Fruit fly (Drosophila melanogaster): Measurements from ENCODE around the gene CG8353.

The CG8353 gene

DNA sequence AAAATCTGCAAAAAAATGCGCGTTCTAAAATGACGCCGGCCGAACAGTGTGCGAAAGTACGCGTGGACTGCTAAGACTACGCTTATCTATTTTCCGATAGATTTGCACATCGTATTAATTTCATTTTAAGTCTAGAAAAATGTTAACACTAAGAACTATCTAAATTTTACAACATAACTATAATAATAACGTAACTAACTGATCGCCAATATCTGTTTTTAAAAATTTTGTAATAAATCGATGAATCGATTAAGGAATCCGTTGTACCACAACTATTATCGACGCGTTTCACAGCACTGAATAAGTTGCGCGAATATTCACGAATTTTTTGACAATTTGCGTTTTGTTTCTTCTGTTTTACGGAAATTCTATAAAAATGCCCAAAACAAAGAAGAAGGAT is 2.8 kb upstream of the CG8353 start, which contains the start of gene Ssb-c31a:
Gene Ssb-c31a, plus strand, starts transcription at position 278 of the 400 bp plus-strand sequence.
- TF ChIP-seq CG4496 (GFP tag; IDR thresholded peaks at IDR 0.05) (0 out of 3 replicates have a peak, but pooled peaks have one; percentile 3), Pif1B (GFP tag; optimal IDR thresholded peaks at IDR 0.05) (peak; percentile 30), CG14655 (GFP tag; optimal IDR thresholded peaks at IDR 0.05) (peak; percentile 14), CG17806 (tag; optimal IDR thresholded peaks at IDR 0.05) (peak; percentile 9), CG9948 (tag; optimal IDR thresholded peaks at IDR 0.05) (no peak), CG32121 (GFP tag; IDR thresholded peaks at IDR 0.05) (no peak; the same call in 1 of the 2 replicates), gl (tag; optimal IDR thresholded peaks at IDR 0.05) (no peak), CG8159 (tag; optimal IDR thresholded peaks at IDR 0.05) (peak; percentile 43), Pif1A (GFP tag; optimal IDR thresholded peaks at IDR 0.05) (peak; percentile 48), EcR (GFP tag; optimal IDR thresholded peaks at IDR 0.05) (peak; percentile 14), CG15710 (tag; optimal IDR thresholded peaks at IDR 0.05) (peak; percentile 28), Snoo (tag; optimal IDR thresholded peaks at IDR 0.05) (no peak), CG34367 (tag; optimal IDR thresholded peaks at IDR 0.05) (no peak)

- TF ChIP-seq CG8301 (tag; optimal IDR thresholded peaks at IDR 0.05) (peak; percentile 99), Pif1A (GFP tag; optimal IDR thresholded peaks at IDR 0.05) (peak; percentile 99), CG4496 (GFP tag; IDR thresholded peaks at IDR 0.05) (peak; percentile 100), CG8159 (tag; optimal IDR thresholded peaks at IDR 0.05) (peak; percentile 99), rn (GFP tag; IDR thresholded peaks at IDR 0.05) (peak; percentile 99), gl (tag; optimal IDR thresholded peaks at IDR 0.05) (peak; percentile 98), CG17806 (tag; optimal IDR thresholded peaks at IDR 0.05) (peak; percentile 99), EcR (GFP tag; optimal IDR thresholded peaks at IDR 0.05) (peak; percentile 89), CG10348 (GFP tag; IDR thresholded peaks at IDR 0.05) (peak; percentile 96), D1 (tag; optimal IDR thresholded peaks at IDR 0.05) (no peak), Pif1B (GFP tag; optimal IDR thresholded peaks at IDR 0.05) (peak; percentile 99), CG32121 (GFP tag; IDR thresholded peaks at IDR 0.05) (peak; percentile 99), CG13204 (GFP tag; optimal IDR thresholded peaks at IDR 0.05) (no peak), CG14655 (GFP tag; optimal IDR thresholded peaks at IDR 0.05) (peak; percentile 99), CG34367 (tag; optimal IDR thresholded peaks at IDR 0.05) (peak; percentile 98), CG12605 (GFP tag; IDR thresholded peaks at IDR 0.05) (peak; percentile 98), Ets98B (GFP tag; IDR thresholded peaks at IDR 0.05) (peak; percentile 99), fd96Ca (GFP tag; IDR thresholded peaks at IDR 0.05) (peak; percentile 100), Snoo (tag; optimal IDR thresholded peaks at IDR 0.05) (peak; percentile 99), CG15710 (tag; optimal IDR thresholded peaks at IDR 0.05) (peak; percentile 99), CG9948 (tag; optimal IDR thresholded peaks at IDR 0.05) (peak; percentile 98)
These were observed 1.1 kb upstream of the CG8353 start, which contains the start of the genes CG8372 and CG8360 for dm6 chr2L:8212666-8213270. Gene CG8372, minus strand, starts transcription at chr2L:8212902. Gene CG8360, plus strand, starts transcription at chr2L:8212959.

DNA sequence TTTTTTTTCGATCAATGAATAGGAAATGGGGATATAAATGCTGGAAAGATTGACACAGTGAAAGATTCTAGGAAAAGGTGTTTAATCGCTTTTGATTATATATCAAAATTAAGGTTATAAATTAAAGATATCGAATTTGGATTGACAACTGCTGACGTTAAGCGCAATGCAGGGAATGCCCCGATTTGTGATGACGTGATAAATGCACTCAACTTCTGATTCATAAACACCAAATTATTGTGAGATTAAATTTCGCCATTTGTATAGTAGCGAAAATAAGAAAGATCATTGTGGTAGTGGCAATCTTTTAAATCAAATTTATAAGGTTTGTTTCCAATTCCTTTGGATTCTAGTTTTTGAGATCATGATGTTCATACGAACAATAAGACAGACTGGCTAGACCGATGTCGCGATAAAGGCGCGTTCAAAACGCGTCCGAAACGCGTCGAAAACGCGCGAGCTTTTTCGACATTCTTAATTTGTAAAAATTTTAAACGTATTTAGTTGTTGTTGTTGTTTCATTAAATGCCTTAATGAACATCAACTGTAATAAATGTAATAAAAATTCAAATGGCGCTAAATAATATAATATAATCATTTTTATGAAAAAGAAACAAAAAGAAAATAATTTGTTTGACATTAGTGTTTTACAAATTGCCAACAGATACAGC is 1.5 kb downstream of the CG8353 start, which contains the start of gene CG8349:
Gene CG8349, plus strand, starts transcription at position 657 of the 671 bp plus-strand sequence.
- TF ChIP-seq CG15710 (tag; optimal IDR thresholded peaks at IDR 0.05), result no peak
- no peak for TF ChIP-seq CG34367 (tag; optimal IDR thresholded peaks at IDR 0.05)
- no peak for TF ChIP-seq CG4496 (GFP tag; IDR thresholded peaks at IDR 0.05)
- no peak for TF ChIP-seq Ets98B (GFP tag; IDR thresholded peaks at IDR 0.05)
- TF ChIP-seq CG13204 (GFP tag; optimal IDR thresholded peaks at IDR 0.05), result no peak
- TF ChIP-seq Pif1B (GFP tag; optimal IDR thresholded peaks at IDR 0.05), result no peak
- no peak for TF ChIP-seq gl (tag; optimal IDR thresholded peaks at IDR 0.05)
- TF ChIP-seq CG12605 (GFP tag; IDR thresholded peaks at IDR 0.05), result no peak
- TF ChIP-seq Snoo (tag; optimal IDR thresholded peaks at IDR 0.05), result no peak
- no peak for TF ChIP-seq CG17806 (tag; optimal IDR thresholded peaks at IDR 0.05)
- TF ChIP-seq CG9948 (tag; optimal IDR thresholded peaks at IDR 0.05), result no peak
- TF ChIP-seq Pif1A (GFP tag; optimal IDR thresholded peaks at IDR 0.05), result no peak
- no peak for TF ChIP-seq CG8301 (tag; optimal IDR thresholded peaks at IDR 0.05)
- no peak for TF ChIP-seq rn (GFP tag; IDR thresholded peaks at IDR 0.05)
- TF ChIP-seq D1 (tag; optimal IDR thresholded peaks at IDR 0.05), result no peak

DNA sequence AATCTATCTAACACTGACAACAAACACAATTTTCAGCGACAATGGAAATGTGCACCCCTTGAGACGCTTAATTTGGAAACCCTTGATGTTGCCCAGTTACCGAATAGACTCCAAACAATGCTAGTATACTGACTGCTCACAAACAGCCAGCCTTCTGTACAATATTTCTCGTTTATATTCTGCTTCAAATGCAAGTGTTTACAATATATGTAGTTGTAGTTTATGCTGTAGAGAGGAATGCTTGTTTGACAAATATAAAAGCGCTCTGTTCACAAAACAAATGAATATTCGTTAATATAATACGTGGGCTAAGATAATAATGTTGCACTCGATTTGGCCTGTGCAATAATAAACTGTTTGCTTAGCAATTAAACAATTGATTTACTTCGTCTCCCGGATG is 4.1 kb downstream of the CG8353 start, which contains the start of gene CG8292:
Gene CG8292, minus strand, starts transcription at position 101 of the 400 bp plus-strand sequence.
- TF ChIP-seq CG13204 (GFP tag; optimal IDR thresholded peaks at IDR 0.05) (no peak), CG14655 (GFP tag; optimal IDR thresholded peaks at IDR 0.05) (no peak), rn (GFP tag; IDR thresholded peaks at IDR 0.05) (no peak), gl (tag; optimal IDR thresholded peaks at IDR 0.05) (no peak), CG8159 (tag; optimal IDR thresholded peaks at IDR 0.05) (no peak), CG17806 (tag; optimal IDR thresholded peaks at IDR 0.05) (no peak), CG8301 (tag; optimal IDR thresholded peaks at IDR 0.05) (no peak), CG34367 (tag; optimal IDR thresholded peaks at IDR 0.05) (no peak)

DNA sequence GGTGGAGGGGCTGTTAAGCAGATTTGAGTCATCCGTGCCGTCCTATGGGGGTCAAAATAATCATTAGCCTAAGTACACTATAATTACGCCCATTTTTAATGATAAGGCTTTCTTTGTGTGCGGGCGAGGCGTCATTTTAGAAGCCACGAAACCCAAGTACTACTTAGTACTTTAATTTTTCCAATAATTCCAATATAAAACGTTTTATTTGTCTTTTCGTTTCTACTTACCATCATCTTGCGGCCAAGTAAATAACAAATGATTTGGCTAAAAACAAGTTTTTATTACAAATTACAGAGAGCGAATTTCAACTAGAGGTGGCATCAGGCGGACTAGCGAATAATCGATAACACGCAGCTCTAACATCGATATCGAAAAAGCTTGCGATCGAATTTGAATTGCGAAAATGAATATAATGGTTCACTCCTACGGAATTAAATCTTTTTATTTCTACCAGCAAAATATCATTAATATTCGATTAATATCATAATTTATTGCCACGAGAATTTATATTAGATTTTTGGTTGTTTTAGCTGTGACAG is 6.6 kb downstream of the CG8353 start, which contains the start of gene Snx6:
Gene Snx6, minus strand, starts transcription at position 349 of the 542 bp plus-strand sequence.
- TF ChIP-seq EcR (GFP tag; optimal IDR thresholded peaks at IDR 0.05) (peak; percentile 39), Snoo (tag; optimal IDR thresholded peaks at IDR 0.05) (no peak)
